Fruit fly (Drosophila melanogaster): ENCODE data around the gene CG14974.

DNA sequence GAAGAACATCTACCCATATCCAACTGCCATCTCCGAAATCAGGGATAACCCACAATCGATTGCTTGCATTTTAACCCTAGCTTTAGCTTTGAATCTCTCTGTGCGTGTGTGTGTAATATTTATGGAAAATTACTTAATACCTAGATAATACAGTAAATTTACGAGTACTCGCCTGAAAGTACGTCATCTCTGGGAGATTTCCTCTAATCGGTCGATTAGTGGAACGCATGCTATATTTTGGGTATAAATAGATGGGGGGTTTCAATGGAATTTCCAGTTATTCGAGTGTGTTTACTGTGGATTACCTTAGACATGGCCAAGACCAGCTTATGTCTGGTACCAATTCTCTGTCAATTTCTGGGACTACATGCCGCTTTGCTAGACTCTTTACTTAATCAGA, 5.8 kb downstream of the CG14974 start, which contains the start of gene CG10357:
- no peak for TF ChIP-seq CG8478 (optimal IDR thresholded peaks at IDR 0.05)
- no peak for TF ChIP-seq CTCF (optimal IDR thresholded peaks at IDR 0.05)

All from S2 (cell line).